Worm (Caenorhabditis elegans): Measurements from ENCODE around the gene lsy-27.

The lsy-27 gene

ce11 chrV:17350093-17350492 is at the start of gene lsy-27:
Gene lsy-27, minus strand, starts transcription at chrV:17350193.
- no peak for TF ChIP-seq unc-62 (GFP tag; optimal IDR thresholded peaks at IDR 0.05)

- TF ChIP-seq unc-62 (GFP tag; optimal IDR thresholded peaks at IDR 0.05) = no peak
Measured at ce11 chrV:17395374-17395773, 45.4 kb upstream of the lsy-27 start, which contains the start of gene srh-120. Gene srh-120, plus strand, starts transcription at chrV:17395674.

- TF ChIP-seq unc-62 (GFP tag; optimal IDR thresholded peaks at IDR 0.05) = no peak
Measured at ce11 chrV:17379932-17380331, 29.9 kb upstream of the lsy-27 start, which contains the start of gene Y20C6A.4. Gene Y20C6A.4, plus strand, starts transcription at chrV:17380232.

ce11 chrV:17377140-17377539 is 27.1 kb upstream of the lsy-27 start, which contains the start of gene fbxb-7:
Gene fbxb-7, plus strand, starts transcription at chrV:17377406.
- TF ChIP-seq unc-62 (GFP tag; optimal IDR thresholded peaks at IDR 0.05) = no peak

- TF ChIP-seq unc-62 (GFP tag; optimal IDR thresholded peaks at IDR 0.05) = no peak
Measured at ce11 chrV:17376639-17377038, 26.6 kb upstream of the lsy-27 start, which contains the start of gene Y20C6A.1. Gene Y20C6A.1, minus strand, starts transcription at chrV:17376745.

- no peak for TF ChIP-seq unc-62 (GFP tag; optimal IDR thresholded peaks at IDR 0.05)
Measured at ce11 chrV:17352827-17353373, 2.9 kb upstream of the lsy-27 start, which contains the start of the genes fbxa-134 and F47H4.2. Gene fbxa-134, minus strand, starts transcription at chrV:17352870. Gene F47H4.2, plus strand, starts transcription at chrV:17353323.

- TF ChIP-seq unc-62 (GFP tag; optimal IDR thresholded peaks at IDR 0.05) = no peak
Measured at ce11 chrV:17347602-17348001, 2.4 kb downstream of the lsy-27 start, which contains the start of gene skr-5. Gene skr-5, plus strand, starts transcription at chrV:17347902.

- no peak for TF ChIP-seq unc-62 (GFP tag; optimal IDR thresholded peaks at IDR 0.05)
Measured at ce11 chrV:17344876-17345275, 5.1 kb downstream of the lsy-27 start, which contains the start of the genes fbxa-188 and fbxa-189. Gene fbxa-188, minus strand, starts transcription at chrV:17344926. Gene fbxa-189, plus strand, starts transcription at chrV:17345214.

ce11 chrV:17339349-17339748 is 10.6 kb downstream of the lsy-27 start:
- TF ChIP-seq unc-62 (GFP tag; optimal IDR thresholded peaks at IDR 0.05) = no peak

ce11 chrV:17331340-17331739 is 18.7 kb downstream of the lsy-27 start, which contains the start of gene fbxa-185:
Gene fbxa-185, plus strand, starts transcription at chrV:17331640.
- TF ChIP-seq unc-62 (GFP tag; optimal IDR thresholded peaks at IDR 0.05) = no peak

- TF ChIP-seq unc-62 (GFP tag; optimal IDR thresholded peaks at IDR 0.05) = no peak
Measured at ce11 chrV:17328497-17328896, 21.5 kb downstream of the lsy-27 start, which contains the start of gene srg-44. Gene srg-44, plus strand, starts transcription at chrV:17328797.

ce11 chrV:17327867-17328266 is 22.1 kb downstream of the lsy-27 start, which contains the start of gene sdz-16:
Gene sdz-16, minus strand, starts transcription at chrV:17327967.
- no peak for TF ChIP-seq unc-62 (GFP tag; optimal IDR thresholded peaks at IDR 0.05)

- TF ChIP-seq unc-62 (GFP tag; optimal IDR thresholded peaks at IDR 0.05) = no peak
Measured at ce11 chrV:17323876-17324275, 26.1 kb downstream of the lsy-27 start.

- TF ChIP-seq unc-62 (GFP tag; optimal IDR thresholded peaks at IDR 0.05) = no peak
Measured at ce11 chrV:17322397-17322909, 27.5 kb downstream of the lsy-27 start, which contains the start of gene F31E9.3. Gene F31E9.3, plus strand, starts transcription at chrV:17322590.

- TF ChIP-seq unc-62 (GFP tag; optimal IDR thresholded peaks at IDR 0.05) = no peak
Measured at ce11 chrV:17317786-17318185, 32.2 kb downstream of the lsy-27 start, which contains the start of gene srz-58. Gene srz-58, plus strand, starts transcription at chrV:17318147.

- no peak for TF ChIP-seq unc-62 (GFP tag; optimal IDR thresholded peaks at IDR 0.05)
Measured at ce11 chrV:17317297-17317696, 32.7 kb downstream of the lsy-27 start.

ce11 chrV:17315063-17315462 is 34.9 kb downstream of the lsy-27 start, which contains the start of gene F31E9.6:
Gene F31E9.6, minus strand, starts transcription at chrV:17315153.
- no peak for TF ChIP-seq unc-62 (GFP tag; optimal IDR thresholded peaks at IDR 0.05)
